Fruit fly (Drosophila melanogaster): Measurements from ENCODE around the gene Ptpmeg.
A peak's percentile ranks its signal among the peaks of the same experiment; 100 is the strongest.

Ptpmeg gene

DNA sequence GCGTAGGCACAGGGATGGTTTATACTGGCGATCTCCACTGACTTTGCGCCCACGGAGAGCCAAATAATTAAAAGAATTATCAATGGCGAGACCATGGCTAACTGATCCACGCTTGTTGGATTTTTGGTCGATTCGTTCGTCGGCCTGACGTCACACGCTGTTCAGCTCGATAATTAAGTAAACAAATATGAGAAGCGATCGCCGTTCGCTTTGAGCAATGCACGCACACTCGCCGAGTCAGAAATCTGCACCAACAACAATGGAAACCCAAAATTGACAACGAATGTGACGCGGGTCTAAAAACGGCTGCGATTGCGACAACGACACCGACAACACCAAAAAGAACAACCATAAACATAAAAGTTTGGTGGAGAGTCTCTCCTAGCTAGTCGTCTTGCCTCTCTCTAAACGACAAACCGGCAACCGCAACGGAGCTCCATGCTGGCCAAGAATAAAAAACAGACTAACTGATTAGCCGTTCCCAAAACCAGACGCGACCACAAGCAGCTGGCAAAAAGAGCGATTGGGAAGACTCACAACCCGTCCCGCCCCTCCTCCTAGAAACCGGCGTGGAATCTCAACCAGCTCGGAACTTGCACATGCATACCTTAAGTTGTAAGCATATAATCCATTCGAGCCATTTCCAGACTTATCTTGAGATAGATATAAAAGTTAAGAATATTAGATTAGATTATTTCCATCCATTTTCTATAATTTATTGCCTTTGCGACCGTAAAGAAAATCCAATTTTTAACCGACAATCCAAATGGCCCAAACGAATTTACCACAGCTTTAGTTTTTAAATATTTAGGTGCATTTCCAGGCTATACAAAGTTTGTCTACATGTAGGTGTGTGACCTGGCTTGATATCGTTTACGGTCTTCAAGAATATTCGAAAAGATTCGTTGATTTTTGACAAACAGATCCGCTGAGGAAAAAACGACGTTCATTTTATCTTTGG is 4.2 kb downstream of the Ptpmeg start, which contains the start of gene mthl9 (continued):
- TF ChIP-seq NFAT (GFP tag; IDR thresholded peaks at IDR 0.05): peak; percentile 30; the same call in 1 of the 2 replicates
- peak; percentile 16 for TF ChIP-seq kni (GFP tag; optimal IDR thresholded peaks at IDR 0.05)
- peak; percentile 55 for TF ChIP-seq Bgb (GFP tag; IDR thresholded peaks at IDR 0.05; ENCODE audit: partially characterized antibody)
- TF ChIP-seq Adf1 (GFP tag; IDR thresholded peaks at IDR 0.05): peak; percentile 46; the same call in 1 of the 2 replicates
- TF ChIP-seq Atf6 (GFP tag; IDR thresholded peaks at IDR 0.05): peak; percentile 56; the same call in 1 of the 2 replicates
- TF ChIP-seq corto (GFP tag; optimal IDR thresholded peaks at IDR 0.05): peak; percentile 10
- TF ChIP-seq stwl (tag; optimal IDR thresholded peaks at IDR 0.05): peak; percentile 26
- TF ChIP-seq CG14965 (GFP tag; optimal IDR thresholded peaks at IDR 0.05; ENCODE audit: borderline replicate concordance): no peak
- peak; percentile 39 for TF ChIP-seq HmgZ (tag; optimal IDR thresholded peaks at IDR 0.05)
- peak; percentile 6 for TF ChIP-seq MTF-1 (GFP tag; optimal IDR thresholded peaks at IDR 0.05; ENCODE audit: borderline replicate concordance)
- TF ChIP-seq row (GFP tag; IDR thresholded peaks at IDR 0.05): 0 out of 3 replicates have a peak, but pooled peaks have one; percentile 37
- TF ChIP-seq nom (GFP tag; optimal IDR thresholded peaks at IDR 0.05): peak; percentile 68
- TF ChIP-seq CG31224 (GFP tag; IDR thresholded peaks at IDR 0.05): no peak
- peak; percentile 82 for TF ChIP-seq mirr (GFP tag; optimal IDR thresholded peaks at IDR 0.05)
- peak; percentile 30; the same call in 1 of the 2 replicates for TF ChIP-seq CG9932 (GFP tag; IDR thresholded peaks at IDR 0.05)
- peak; percentile 1 for TF ChIP-seq CG2116 (GFP tag; optimal IDR thresholded peaks at IDR 0.05)
- no peak for TF ChIP-seq crc (GFP tag; optimal IDR thresholded peaks at IDR 0.05)
- TF ChIP-seq zfh2 (GFP tag; optimal IDR thresholded peaks at IDR 0.05): peak; percentile 3
- TF ChIP-seq crp (GFP tag; optimal IDR thresholded peaks at IDR 0.05): peak in 1 of 2 experiments; percentile 35
- TF ChIP-seq Dbx (GFP tag; IDR thresholded peaks at IDR 0.05): 0 out of 3 replicates have a peak, but pooled peaks have one; percentile 19
- no peak for TF ChIP-seq usp (GFP tag; optimal IDR thresholded peaks at IDR 0.05)
- peak; percentile 54 for TF ChIP-seq caup (GFP tag; optimal IDR thresholded peaks at IDR 0.05; ENCODE audit: severe bottlenecking)
- peak; percentile 91 for TF ChIP-seq Vsx1 (GFP tag; optimal IDR thresholded peaks at IDR 0.05)
- no peak for TF ChIP-seq Sox100B (GFP tag; optimal IDR thresholded peaks at IDR 0.05)
- TF ChIP-seq pho (GFP tag; optimal IDR thresholded peaks at IDR 0.05): peak; percentile 2
- no peak for TF ChIP-seq CG9609 (GFP tag; optimal IDR thresholded peaks at IDR 0.05)
- TF ChIP-seq Xbp1 (GFP tag; optimal IDR thresholded peaks at IDR 0.05): no peak
- peak; percentile 17 for TF ChIP-seq CoRest (tag; optimal IDR thresholded peaks at IDR 0.05)
- TF ChIP-seq exex (tag; optimal IDR thresholded peaks at IDR 0.05): peak; percentile 58
- TF ChIP-seq B-H2 (GFP tag; optimal IDR thresholded peaks at IDR 0.05): peak; percentile 54
- no peak for TF ChIP-seq CG30020 (tag; optimal IDR thresholded peaks at IDR 0.05)
- TF ChIP-seq Pdp1 (GFP tag; optimal IDR thresholded peaks at IDR 0.05): peak in 1 of 2 experiments; percentile 29
- TF ChIP-seq stc (GFP tag; IDR thresholded peaks at IDR 0.05): peak; percentile 43; the same call in 1 of the 2 replicates
- TF ChIP-seq Rfx (GFP tag; IDR thresholded peaks at IDR 0.05): peak; percentile 26; the same call in 1 of the 2 replicates
- peak; percentile 91 for TF ChIP-seq sd (tag; optimal IDR thresholded peaks at IDR 0.05)
- TF ChIP-seq danr (GFP tag; IDR thresholded peaks at IDR 0.05): no peak
- peak; percentile 45 for TF ChIP-seq CG6765 (GFP tag; optimal IDR thresholded peaks at IDR 0.05)
- TF ChIP-seq CG15269 (tag; optimal IDR thresholded peaks at IDR 0.05): peak; percentile 82
- peak; percentile 38; the same call in 1 of the 3 replicates for TF ChIP-seq gce (GFP tag; IDR thresholded peaks at IDR 0.05)
- peak; percentile 53 for TF ChIP-seq sqz (GFP tag; optimal IDR thresholded peaks at IDR 0.05)
- peak; percentile 21 for TF ChIP-seq CG12219 (GFP tag; optimal IDR thresholded peaks at IDR 0.05)
- TF ChIP-seq CG10147 (GFP tag; optimal IDR thresholded peaks at IDR 0.05): peak; percentile 27
- TF ChIP-seq h (optimal IDR thresholded peaks at IDR 0.05): no peak
- TF ChIP-seq fd102C (GFP tag; optimal IDR thresholded peaks at IDR 0.05): no peak
- peak; percentile 46 for TF ChIP-seq odd (GFP tag; optimal IDR thresholded peaks at IDR 0.05)
- TF ChIP-seq chm (GFP tag; IDR thresholded peaks at IDR 0.05): peak; percentile 36; the same call in 1 of the 2 replicates
- peak; percentile 84 for TF ChIP-seq Myb (GFP tag; optimal IDR thresholded peaks at IDR 0.05)

Data from whole organism, embryonic.